Worm (Caenorhabditis elegans) whole organism, early embryonic: ENCODE results near the gene C24G6.8.

Source experiments
- aly-1 ChIP-seq: sonication (generic microtip); optimal IDR thresholded peaks from 2 replicates; lab custom pipeline; 2016; ENCODE audit warnings: missing genetic modification characterization, missing compliant biosample characterization
- ama-1 ChIP-seq: fragments of 150-350 bp; optimal IDR thresholded peaks from 2 replicates; lab custom pipeline; 2014
- hmbx-1 ChIP-seq: sonication (generic microtip); optimal IDR thresholded peaks from 2 replicates; lab custom pipeline; 2016; ENCODE audit warnings: mild to moderate bottlenecking, missing genetic modification characterization, missing compliant biosample characterization
- pes-1 ChIP-seq: fragments of 200-800 bp; sonication (Bioruptor generic); IDR thresholded peaks from 2 replicates; pipeline ENCODE4 v1.3.6; 2022; ENCODE audit warnings: missing genetic modification reagents, missing genetic modification characterization, missing compliant biosample characterization

ce11 chrV:5536240-5536811 lies 652 bp upstream of the C24G6.8 start, which contains the start of the genes cox-16 and syp-2:
- TF ChIP-seq pes-1 (GFP tag; lab: Robert Waterston, UW) (no peak), aly-1 (tag; lab: Kevin White, UChicago) (no peak), ama-1 (lab: Kevin White, UChicago) (no peak), hmbx-1 (no peak)
